Worm (Caenorhabditis elegans): ENCODE results near the gene C49A9.4.

DNA sequence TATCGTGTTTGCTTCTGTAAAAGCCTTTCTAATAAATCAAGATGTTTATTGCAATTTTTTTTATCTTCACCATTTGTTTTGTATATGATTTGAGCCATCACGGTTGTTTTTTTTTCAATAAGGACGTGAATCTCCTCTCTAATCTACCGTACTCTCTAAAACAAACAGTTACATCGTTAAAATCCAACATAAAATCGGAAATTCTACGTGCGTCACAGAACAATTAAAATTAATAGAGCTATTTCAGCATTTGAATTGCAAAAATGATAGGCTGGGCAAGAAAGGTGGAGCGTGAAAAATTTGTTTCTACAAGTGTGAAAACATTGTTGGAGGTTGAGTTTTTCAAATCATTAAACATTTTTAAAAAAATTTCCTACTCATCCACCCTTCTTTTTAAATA is 6.1 kb upstream of the C49A9.4 start, which contains the start of gene C49A9.5:
- TF ChIP-seq mdl-1 (tag; optimal IDR thresholded peaks at IDR 0.05): no peak
- TF ChIP-seq ces-1 (GFP tag; optimal IDR thresholded peaks at IDR 0.05): no peak
- no peak for TF ChIP-seq zag-1 (tag; optimal IDR thresholded peaks at IDR 0.05)
- no peak for TF ChIP-seq nhr-11 (tag; optimal IDR thresholded peaks at IDR 0.05)
- TF ChIP-seq egl-43 (GFP tag; IDR thresholded peaks at IDR 0.05): no peak
- no peak for TF ChIP-seq snpc-4 (tag; optimal IDR thresholded peaks at IDR 0.05)
- no peak for TF ChIP-seq nhr-76 (tag; optimal IDR thresholded peaks at IDR 0.05)
- peak; percentile 1 for TF ChIP-seq pqm-1 (tag; optimal IDR thresholded peaks at IDR 0.05)
- no peak for TF ChIP-seq hlh-30 (tag; optimal IDR thresholded peaks at IDR 0.05; ENCODE audit: insufficient read depth)
- no peak for TF ChIP-seq jun-1 (tag; optimal IDR thresholded peaks at IDR 0.05)
- no peak for TF ChIP-seq ceh-20 (GFP tag; IDR thresholded peaks at IDR 0.05)
- TF ChIP-seq fos-1 (tag; optimal IDR thresholded peaks at IDR 0.05): no peak

All from whole organism, L4 larva.